Worm (Caenorhabditis elegans): ENCODE measurements around the gene tag-115.

DNA sequence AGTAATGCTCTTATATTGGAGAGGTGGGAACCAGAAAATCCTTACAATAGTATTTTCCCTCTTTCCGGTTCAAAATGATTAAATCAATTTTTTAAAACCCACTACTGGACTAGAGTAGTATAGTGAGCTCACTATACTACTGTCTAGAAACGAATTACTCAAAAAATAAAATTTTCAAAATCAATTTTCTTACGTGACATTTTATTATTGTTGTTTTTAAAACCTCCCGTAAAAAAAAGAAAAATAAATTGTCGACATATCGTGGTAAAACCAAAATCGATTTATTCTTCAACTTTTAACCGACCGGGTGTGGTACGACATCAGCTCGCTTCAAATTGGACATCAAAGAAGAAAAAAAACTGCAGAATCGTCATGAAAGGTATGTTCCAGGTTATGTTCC is 49.7 kb downstream of the tag-115 start, which contains the start of gene F58D2.2:
- TF ChIP-seq ceh-83 (GFP tag; optimal IDR thresholded peaks at IDR 0.05) (no peak), unc-62 (GFP tag; optimal IDR thresholded peaks at IDR 0.05) (no peak), nhr-237 (tag; optimal IDR thresholded peaks at IDR 0.05) (no peak), snpc-4 (tag; optimal IDR thresholded peaks at IDR 0.05) (no peak), ztf-11 (tag; optimal IDR thresholded peaks at IDR 0.05) (no peak), pha-4 (tag; optimal IDR thresholded peaks at IDR 0.05) (no peak), ham-2 (GFP tag; optimal IDR thresholded peaks at IDR 0.05) (no peak), flh-1 (GFP tag; optimal IDR thresholded peaks at IDR 0.05) (no peak), elt-3 (tag; optimal IDR thresholded peaks at IDR 0.05) (no peak), ces-1 (GFP tag; optimal IDR thresholded peaks at IDR 0.05) (no peak), mep-1 (tag; optimal IDR thresholded peaks at IDR 0.05) (no peak), sem-2 (GFP tag; optimal IDR thresholded peaks at IDR 0.05) (no peak), hlh-1 (tag; optimal IDR thresholded peaks at IDR 0.05) (no peak)
